Fruit fly (Drosophila melanogaster): ENCODE data around the gene CG2924.

Gene CG2924

dm6 chrX:2303771-2304513 lies 33.4 kb upstream of the CG2924 start (continued):
- TF ChIP-seq CG17385 (GFP tag; optimal IDR thresholded peaks at IDR 0.05) (peak; percentile 84), hbn (GFP tag; IDR thresholded peaks at IDR 0.05; ENCODE audit: partially characterized antibody) (no peak), ara (GFP tag; IDR thresholded peaks at IDR 0.05) (peak; percentile 74), CG18262 (tag; optimal IDR thresholded peaks at IDR 0.05) (peak; percentile 89), cwo (GFP tag; optimal IDR thresholded peaks at IDR 0.05) (peak; percentile 97), vfl (GFP tag; optimal IDR thresholded peaks at IDR 0.05) (peak; percentile 86), CG10209 (GFP tag; optimal IDR thresholded peaks at IDR 0.05) (peak; percentile 87), shn (GFP tag; optimal IDR thresholded peaks at IDR 0.05) (peak; percentile 96), sqz (GFP tag; optimal IDR thresholded peaks at IDR 0.05) (peak; percentile 100), dimm (GFP tag; IDR thresholded peaks at IDR 0.05) (peak; percentile 40; the same call in 1 of the 2 replicates), hb (GFP tag; IDR thresholded peaks at IDR 0.05; ENCODE audit: partially characterized antibody) (no peak), kay (GFP tag; optimal IDR thresholded peaks at IDR 0.05) (peak; percentile 84), Dbx (GFP tag; IDR thresholded peaks at IDR 0.05) (peak; percentile 85), prd (optimal IDR thresholded peaks at IDR 0.05) (no peak), prd (GFP tag; IDR thresholded peaks at IDR 0.05) (peak; percentile 90), CG10543 (GFP tag; optimal IDR thresholded peaks at IDR 0.05) (peak; percentile 91), CG43689 (GFP tag; IDR thresholded peaks at IDR 0.05) (no peak), fu2 (GFP tag; optimal IDR thresholded peaks at IDR 0.05) (peak; percentile 94), tap (tag; optimal IDR thresholded peaks at IDR 0.05) (peak; percentile 84), Atf6 (GFP tag; IDR thresholded peaks at IDR 0.05) (peak; percentile 88), ase (GFP tag; IDR thresholded peaks at IDR 0.05) (peak; percentile 64; the same call in 1 of the 3 replicates), Hr51 (GFP tag; optimal IDR thresholded peaks at IDR 0.05) (peak; percentile 89 to 90), knrl (GFP tag; IDR thresholded peaks at IDR 0.05; ENCODE audit: partially characterized antibody) (peak; percentile 28; the same call in 1 of the 3 replicates), CG1602 (GFP tag; optimal IDR thresholded peaks at IDR 0.05) (peak; percentile 83), pnt (GFP tag; optimal IDR thresholded peaks at IDR 0.05) (peak; percentile 80), Poxn (GFP tag; IDR thresholded peaks at IDR 0.05) (peak; percentile 32; the same call in 1 of the 2 replicates), MBD-R2 (GFP tag; IDR thresholded peaks at IDR 0.05) (peak; percentile 57; the same call in 1 of the 2 replicates), Antp (GFP tag; optimal IDR thresholded peaks at IDR 0.05) (peak; percentile 91)

dm6 chrX:2302875-2303274 lies 32.3 kb upstream of the CG2924 start:
- TF ChIP-seq exex (tag; optimal IDR thresholded peaks at IDR 0.05): peak; percentile 47
- no peak for TF ChIP-seq CG15011 (GFP tag; optimal IDR thresholded peaks at IDR 0.05)
- TF ChIP-seq Med (GFP tag): peak; percentile 73
- no peak for TF ChIP-seq Adf1 (GFP tag; IDR thresholded peaks at IDR 0.05)
- no peak for TF ChIP-seq H2.0 (GFP tag; IDR thresholded peaks at IDR 0.05)
- TF ChIP-seq crol (GFP tag; IDR thresholded peaks at IDR 0.05): 0 out of 2 replicates have a peak, but pooled peaks have one; percentile 6
- 0 out of 3 replicates have a peak, but pooled peaks have one; percentile 4 for TF ChIP-seq z (GFP tag; IDR thresholded peaks at IDR 0.05)
- TF ChIP-seq CG8290 (GFP tag; optimal IDR thresholded peaks at IDR 0.05): no peak
- TF ChIP-seq CG8290 (tag; optimal IDR thresholded peaks at IDR 0.05): peak in 1 of 2 experiments; percentile 19
- no peak for TF ChIP-seq CG11247 (GFP tag; IDR thresholded peaks at IDR 0.05)
- TF ChIP-seq CG11696 (GFP tag; IDR thresholded peaks at IDR 0.05): 0 out of 2 replicates have a peak, but pooled peaks have one; percentile 18
- TF ChIP-seq sd (tag; optimal IDR thresholded peaks at IDR 0.05): peak; percentile 40
- TF ChIP-seq cg (GFP tag; optimal IDR thresholded peaks at IDR 0.05): no peak
- TF ChIP-seq mirr (GFP tag; optimal IDR thresholded peaks at IDR 0.05): peak; percentile 66
- peak; percentile 70 for TF ChIP-seq ftz-f1 (GFP tag; optimal IDR thresholded peaks at IDR 0.05)
- peak; percentile 8 for TF ChIP-seq Meics (GFP tag; optimal IDR thresholded peaks at IDR 0.05)
- peak; percentile 42 for TF ChIP-seq CG10543 (GFP tag; optimal IDR thresholded peaks at IDR 0.05)

All from whole organism, embryonic.